ENCODE assay signal across 1 fruit fly cellular context in the genomic region with DNA sequence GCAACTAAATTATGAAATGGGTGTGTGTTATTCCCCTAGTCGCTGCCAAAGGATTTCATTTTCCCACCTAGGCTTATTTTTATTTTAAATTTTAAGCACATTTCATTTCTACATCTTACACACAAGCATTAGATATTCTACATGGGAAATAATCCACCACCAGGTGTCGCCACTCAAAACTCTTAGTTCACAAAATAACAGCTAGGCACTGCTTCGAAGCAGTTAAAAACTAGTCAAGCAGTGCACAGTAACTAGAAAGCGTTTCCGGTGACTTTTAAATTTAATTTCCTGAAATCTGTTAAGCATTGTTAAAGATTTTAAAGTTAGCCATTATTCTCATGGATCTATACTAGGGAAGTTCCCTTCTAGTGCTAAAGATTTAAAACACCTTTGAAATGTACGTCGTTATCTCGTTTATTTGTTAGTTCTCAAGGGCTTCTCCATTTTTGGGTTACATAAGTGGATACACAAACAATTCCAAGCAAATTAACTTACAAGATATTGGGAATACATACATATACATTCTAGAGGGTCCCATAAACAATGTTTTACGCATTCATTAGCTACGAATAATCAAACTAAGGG.
TF ChIP-seq lines count a peak whose summit lies in the region.

No protein-coding gene starts in this region.

TF ChIP-seq in whole organism, embryonic, 481 proteins besides CTCF, POLR2A, EP300 and RAD21 (continued from another document and continues in another):
- no peak for TF ChIP-seq CG1832 (GFP tag; optimal IDR thresholded peaks at IDR 0.05; lab: Kevin White, UChicago)
- no peak for TF ChIP-seq CG8478 (optimal IDR thresholded peaks at IDR 0.05; lab: Kevin White, UChicago)
- TF ChIP-seq CG7987 (GFP tag; optimal IDR thresholded peaks at IDR 0.05; lab: Kevin White, UChicago) = no peak
- peak; percentile 89 for TF ChIP-seq CG9932 (GFP tag; IDR thresholded peaks at IDR 0.05; lab: Robert Waterston, UW)
- TF ChIP-seq CG13296 (GFP tag; optimal IDR thresholded peaks at IDR 0.05; lab: Kevin White, UChicago) = no peak
- TF ChIP-seq Atf-2 (GFP tag; optimal IDR thresholded peaks at IDR 0.05; lab: Kevin White, UChicago) = no peak
- TF ChIP-seq chinmo (GFP tag; IDR thresholded peaks at IDR 0.05; lab: Robert Waterston, UW; ENCODE audit: partially characterized antibody) = no peak
- peak; percentile 58 for TF ChIP-seq Oli (tag; optimal IDR thresholded peaks at IDR 0.05; lab: Kevin White, UChicago)
- peak; percentile 24 for TF ChIP-seq Mes4 (GFP tag; optimal IDR thresholded peaks at IDR 0.05; lab: Kevin White, UChicago)
- peak; percentile 19 for TF ChIP-seq Adf1 (GFP tag; IDR thresholded peaks at IDR 0.05; lab: Robert Waterston, UW)
- no peak for TF ChIP-seq br (optimal IDR thresholded peaks at IDR 0.05; lab: Kevin White, UChicago)
- TF ChIP-seq Hr3 (GFP tag; optimal IDR thresholded peaks at IDR 0.05; lab: Kevin White, UChicago) = peak; percentile 84
- no peak for TF ChIP-seq twi (tag; optimal IDR thresholded peaks at IDR 0.05; lab: Kevin White, UChicago)
- peak; percentile 88 for TF ChIP-seq Side (GFP tag; optimal IDR thresholded peaks at IDR 0.05; lab: Kevin White, UChicago)
- TF ChIP-seq Opbp (GFP tag; IDR thresholded peaks at IDR 0.05; lab: Robert Waterston, UW; ENCODE audit: partially characterized antibody) = peak; percentile 42; the same call in 1 of the 3 replicates
- TF ChIP-seq CG4282 (GFP tag; optimal IDR thresholded peaks at IDR 0.05; lab: Kevin White, UChicago) = peak; percentile 28
- TF ChIP-seq Myb (GFP tag; optimal IDR thresholded peaks at IDR 0.05; lab: Kevin White, UChicago) = peak; percentile 92
- peak; percentile 46 for TF ChIP-seq CG9817 (tag; optimal IDR thresholded peaks at IDR 0.05; lab: Kevin White, UChicago)
- no peak for TF ChIP-seq sqz (GFP tag; optimal IDR thresholded peaks at IDR 0.05; lab: Kevin White, UChicago)
- no peak for TF ChIP-seq bigmax (GFP tag; optimal IDR thresholded peaks at IDR 0.05; lab: Kevin White, UChicago)
- TF ChIP-seq CG13775 (GFP tag; optimal IDR thresholded peaks at IDR 0.05; lab: Kevin White, UChicago) = peak; percentile 64
- TF ChIP-seq wek (GFP tag; optimal IDR thresholded peaks at IDR 0.05; lab: Kevin White, UChicago) = no peak
- TF ChIP-seq klu (GFP tag; IDR thresholded peaks at IDR 0.05; lab: Robert Waterston, UW) = peak; percentile 58; the same call in 1 of the 2 replicates
- TF ChIP-seq Taf1 (GFP tag; IDR thresholded peaks at IDR 0.05; lab: Robert Waterston, UW) = peak; percentile 31; the same call in 1 of the 2 replicates
- peak; percentile 53 for TF ChIP-seq vfl (GFP tag; optimal IDR thresholded peaks at IDR 0.05; lab: Kevin White, UChicago)
- TF ChIP-seq CG8089 (GFP tag; optimal IDR thresholded peaks at IDR 0.05; lab: Kevin White, UChicago) = peak; percentile 96
- TF ChIP-seq CG3065 (GFP tag; optimal IDR thresholded peaks at IDR 0.05; lab: Kevin White, UChicago) = peak; percentile 53
- peak; percentile 49; the same call in 1 of the 3 replicates for TF ChIP-seq jigr1 (GFP tag; IDR thresholded peaks at IDR 0.05; lab: Robert Waterston, UW)
- no peak; the same call in 1 of the 2 replicates for TF ChIP-seq gt (GFP tag; IDR thresholded peaks at IDR 0.05; lab: Robert Waterston, UW)
- peak; percentile 76 for TF ChIP-seq CG32532 (GFP tag; IDR thresholded peaks at IDR 0.05; lab: Robert Waterston, UW)
- peak; percentile 88 for TF ChIP-seq otp (GFP tag; IDR thresholded peaks at IDR 0.05; lab: Robert Waterston, UW)
- TF ChIP-seq chif (GFP tag; optimal IDR thresholded peaks at IDR 0.05; lab: Kevin White, UChicago) = peak; percentile 85 to 95
- TF ChIP-seq CG8765 (GFP tag; IDR thresholded peaks at IDR 0.05; lab: Robert Waterston, UW) = peak; percentile 62; the same call in 1 of the 2 replicates
- TF ChIP-seq stwl (tag; optimal IDR thresholded peaks at IDR 0.05; lab: Kevin White, UChicago) = peak; percentile 80
- TF ChIP-seq so (GFP tag; IDR thresholded peaks at IDR 0.05; lab: Robert Waterston, UW) = peak; percentile 76
- peak; percentile 92 for TF ChIP-seq CG1603 (tag; optimal IDR thresholded peaks at IDR 0.05; lab: Kevin White, UChicago)
- TF ChIP-seq fd102C (GFP tag; optimal IDR thresholded peaks at IDR 0.05; lab: Kevin White, UChicago) = peak; percentile 87
- peak; percentile 56 for TF ChIP-seq Gsc (GFP tag; IDR thresholded peaks at IDR 0.05; lab: Robert Waterston, UW)
- peak; percentile 78 for TF ChIP-seq PHDP (tag; optimal IDR thresholded peaks at IDR 0.05; lab: Kevin White, UChicago)
- TF ChIP-seq ci (GFP tag; IDR thresholded peaks at IDR 0.05; lab: Robert Waterston, UW) = peak; percentile 97
- TF ChIP-seq ftz-f1 (GFP tag; optimal IDR thresholded peaks at IDR 0.05; lab: Kevin White, UChicago) = peak; percentile 54
- peak; percentile 97 for TF ChIP-seq Ets97D (GFP tag; optimal IDR thresholded peaks at IDR 0.05; lab: Kevin White, UChicago)
- TF ChIP-seq CG10209 (GFP tag; optimal IDR thresholded peaks at IDR 0.05; lab: Kevin White, UChicago) = peak; percentile 79
- no peak for TF ChIP-seq Max (GFP tag; optimal IDR thresholded peaks at IDR 0.05; lab: Kevin White, UChicago)
- peak; percentile 45 for TF ChIP-seq yki (optimal IDR thresholded peaks at IDR 0.05; lab: Kevin White, UChicago)
- TF ChIP-seq wor (GFP tag; IDR thresholded peaks at IDR 0.05; lab: Robert Waterston, UW) = 0 out of 2 replicates have a peak, but pooled peaks have one; percentile 16
- TF ChIP-seq CG3838 (GFP tag; optimal IDR thresholded peaks at IDR 0.05; lab: Kevin White, UChicago) = no peak
- no peak; the same call in 1 of the 2 replicates for TF ChIP-seq Ravus (GFP tag; IDR thresholded peaks at IDR 0.05; lab: Robert Waterston, UW)
- TF ChIP-seq CG1602 (GFP tag; optimal IDR thresholded peaks at IDR 0.05; lab: Kevin White, UChicago) = peak; percentile 71
- TF ChIP-seq CG8388 (GFP tag; optimal IDR thresholded peaks at IDR 0.05; lab: Kevin White, UChicago) = peak; percentile 61
- no peak for TF ChIP-seq CG34224 (GFP tag; IDR thresholded peaks at IDR 0.05; lab: Robert Waterston, UW; ENCODE audit: partially characterized antibody)
- peak; percentile 94 for TF ChIP-seq NC2β (GFP tag; optimal IDR thresholded peaks at IDR 0.05; lab: Kevin White, UChicago)
- peak; percentile 77 for TF ChIP-seq CG12391 (tag; optimal IDR thresholded peaks at IDR 0.05; lab: Kevin White, UChicago)
- TF ChIP-seq CG7839 (tag; optimal IDR thresholded peaks at IDR 0.05; lab: Kevin White, UChicago) = no peak
- no peak for TF ChIP-seq CG4820 (GFP tag; optimal IDR thresholded peaks at IDR 0.05; lab: Kevin White, UChicago)
- TF ChIP-seq Dp (GFP tag; optimal IDR thresholded peaks at IDR 0.05; lab: Kevin White, UChicago) = peak; percentile 49
- TF ChIP-seq ap (GFP tag; IDR thresholded peaks at IDR 0.05; lab: Robert Waterston, UW) = peak; percentile 84
- TF ChIP-seq gem (tag; optimal IDR thresholded peaks at IDR 0.05; lab: Kevin White, UChicago) = peak; percentile 73
- TF ChIP-seq al (GFP tag; IDR thresholded peaks at IDR 0.05; lab: Robert Waterston, UW) = peak; percentile 81
- TF ChIP-seq CHES-1-like (GFP tag; optimal IDR thresholded peaks at IDR 0.05; lab: Kevin White, UChicago) = peak; percentile 87
- TF ChIP-seq pita (GFP tag; optimal IDR thresholded peaks at IDR 0.05; lab: Kevin White, UChicago) = peak; percentile 35
- peak; percentile 44 for TF ChIP-seq CG16863 (GFP tag; optimal IDR thresholded peaks at IDR 0.05; lab: Kevin White, UChicago)
- peak; percentile 85; the same call in 1 of the 2 replicates for TF ChIP-seq HLH3B (GFP tag; IDR thresholded peaks at IDR 0.05; lab: Robert Waterston, UW)
- TF ChIP-seq Xrp1 (GFP tag; IDR thresholded peaks at IDR 0.05; lab: Robert Waterston, UW) = 0 out of 2 replicates have a peak, but pooled peaks have one; percentile 23
- peak; percentile 88 for TF ChIP-seq Mrtf (GFP tag; IDR thresholded peaks at IDR 0.05; lab: Robert Waterston, UW)
- TF ChIP-seq HLH54F (GFP tag; optimal IDR thresholded peaks at IDR 0.05; lab: Kevin White, UChicago) = peak; percentile 55
- no peak for TF ChIP-seq sc (optimal IDR thresholded peaks at IDR 0.05; lab: Kevin White, UChicago)
- peak; percentile 81 for TF ChIP-seq sc (GFP tag; optimal IDR thresholded peaks at IDR 0.05; lab: Kevin White, UChicago)
- TF ChIP-seq CG6854 (GFP tag; optimal IDR thresholded peaks at IDR 0.05; lab: Kevin White, UChicago) = no peak
- no peak for TF ChIP-seq Sry-β (GFP tag; optimal IDR thresholded peaks at IDR 0.05; lab: Kevin White, UChicago)
- TF ChIP-seq Med (GFP tag; lab: Kevin White, UChicago) = peak; percentile 78
- TF ChIP-seq Ptx1 (GFP tag; IDR thresholded peaks at IDR 0.05; lab: Robert Waterston, UW) = peak; percentile 85
- no peak for TF ChIP-seq unc-4 (GFP tag; IDR thresholded peaks at IDR 0.05; lab: Robert Waterston, UW; ENCODE audit: partially characterized antibody)
- peak; percentile 90 for TF ChIP-seq CG11085 (GFP tag; IDR thresholded peaks at IDR 0.05; lab: Robert Waterston, UW)
- TF ChIP-seq CG7271 (tag; optimal IDR thresholded peaks at IDR 0.05; lab: Kevin White, UChicago) = peak; percentile 46
- peak; percentile 50 for TF ChIP-seq dmrt11E (tag; optimal IDR thresholded peaks at IDR 0.05; lab: Kevin White, UChicago)
- no peak for TF ChIP-seq CG6254 (GFP tag; optimal IDR thresholded peaks at IDR 0.05; lab: Kevin White, UChicago)
- TF ChIP-seq D19A (tag; optimal IDR thresholded peaks at IDR 0.05; lab: Kevin White, UChicago) = peak; percentile 29
- TF ChIP-seq vnd (GFP tag; IDR thresholded peaks at IDR 0.05; lab: Robert Waterston, UW; ENCODE audit: partially characterized antibody) = no peak
- no peak for TF ChIP-seq bsh (GFP tag; optimal IDR thresholded peaks at IDR 0.05; lab: Kevin White, UChicago)
- no peak for TF ChIP-seq D19B (GFP tag; optimal IDR thresholded peaks at IDR 0.05; lab: Kevin White, UChicago)
- peak; percentile 23 for TF ChIP-seq org-1 (GFP tag; optimal IDR thresholded peaks at IDR 0.05; lab: Kevin White, UChicago)
- no peak for TF ChIP-seq grn (GFP tag; optimal IDR thresholded peaks at IDR 0.05; lab: Kevin White, UChicago)
- peak; percentile 83 for TF ChIP-seq sr (GFP tag; IDR thresholded peaks at IDR 0.05; lab: Robert Waterston, UW)
- TF ChIP-seq Sin3A (optimal IDR thresholded peaks at IDR 0.05; lab: Kevin White, UChicago) = no peak
- no peak for TF ChIP-seq Vsx1 (GFP tag; optimal IDR thresholded peaks at IDR 0.05; lab: Kevin White, UChicago)
- peak; percentile 77 for TF ChIP-seq Aef1 (GFP tag; IDR thresholded peaks at IDR 0.05; lab: Robert Waterston, UW)
- peak; percentile 75 for TF ChIP-seq CG4730 (GFP tag; IDR thresholded peaks at IDR 0.05; lab: Robert Waterston, UW)
- TF ChIP-seq CG2116 (GFP tag; optimal IDR thresholded peaks at IDR 0.05; lab: Kevin White, UChicago) = peak; percentile 38
- no peak for TF ChIP-seq emc (GFP tag; optimal IDR thresholded peaks at IDR 0.05; lab: Kevin White, UChicago)
- TF ChIP-seq Fer1 (GFP tag; optimal IDR thresholded peaks at IDR 0.05; lab: Kevin White, UChicago) = no peak
- TF ChIP-seq CG11695 (GFP tag; IDR thresholded peaks at IDR 0.05; lab: Robert Waterston, UW) = peak; percentile 22; the same call in 1 of the 3 replicates
- TF ChIP-seq az2 (GFP tag; optimal IDR thresholded peaks at IDR 0.05; lab: Kevin White, UChicago) = peak; percentile 67
- TF ChIP-seq CG18764 (GFP tag; optimal IDR thresholded peaks at IDR 0.05; lab: Kevin White, UChicago) = no peak
- peak; percentile 64 for TF ChIP-seq p53 (GFP tag; optimal IDR thresholded peaks at IDR 0.05; lab: Kevin White, UChicago)
- no peak for TF ChIP-seq CG7928 (GFP tag; optimal IDR thresholded peaks at IDR 0.05; lab: Kevin White, UChicago)
- peak; percentile 75 for TF ChIP-seq CG1529 (GFP tag; optimal IDR thresholded peaks at IDR 0.05; lab: Kevin White, UChicago)
- TF ChIP-seq Rfx (GFP tag; IDR thresholded peaks at IDR 0.05; lab: Robert Waterston, UW) = peak; percentile 95
- TF ChIP-seq CG13123 (GFP tag; optimal IDR thresholded peaks at IDR 0.05; lab: Kevin White, UChicago) = peak; percentile 22
- no peak for TF ChIP-seq her (GFP tag; optimal IDR thresholded peaks at IDR 0.05; lab: Kevin White, UChicago)
- TF ChIP-seq inv (GFP tag; IDR thresholded peaks at IDR 0.05; lab: Robert Waterston, UW; ENCODE audit: partially characterized antibody) = no peak
- peak; percentile 74 for TF ChIP-seq CG6272 (GFP tag; IDR thresholded peaks at IDR 0.05; lab: Robert Waterston, UW)
- TF ChIP-seq CG7556 (GFP tag; optimal IDR thresholded peaks at IDR 0.05; lab: Kevin White, UChicago) = no peak
- TF ChIP-seq Hand (GFP tag; optimal IDR thresholded peaks at IDR 0.05; lab: Kevin White, UChicago) = no peak
- TF ChIP-seq phol (tag; optimal IDR thresholded peaks at IDR 0.05; lab: Kevin White, UChicago) = peak; percentile 40
- no peak for TF ChIP-seq Sox102F (GFP tag; optimal IDR thresholded peaks at IDR 0.05; lab: Kevin White, UChicago)
- peak; percentile 58 for TF ChIP-seq NfI (GFP tag; optimal IDR thresholded peaks at IDR 0.05; lab: Kevin White, UChicago)
- no peak for TF ChIP-seq prd (optimal IDR thresholded peaks at IDR 0.05; lab: Kevin White, UChicago)
- peak; percentile 59; the same call in 1 of the 3 replicates for TF ChIP-seq prd (GFP tag; IDR thresholded peaks at IDR 0.05; lab: Robert Waterston, UW)
- TF ChIP-seq onecut (GFP tag; IDR thresholded peaks at IDR 0.05; lab: Robert Waterston, UW) = peak; percentile 75
- peak; percentile 66 for TF ChIP-seq CG12236 (GFP tag; optimal IDR thresholded peaks at IDR 0.05; lab: Kevin White, UChicago)
- peak; percentile 91 for TF ChIP-seq HmgZ (tag; optimal IDR thresholded peaks at IDR 0.05; lab: Kevin White, UChicago)
- peak; percentile 69 for TF ChIP-seq CG12219 (GFP tag; optimal IDR thresholded peaks at IDR 0.05; lab: Kevin White, UChicago)
- TF ChIP-seq Hsf (GFP tag; optimal IDR thresholded peaks at IDR 0.05; lab: Kevin White, UChicago) = peak; percentile 0
- no peak for TF ChIP-seq fru (optimal IDR thresholded peaks at IDR 0.05; lab: Kevin White, UChicago)
- TF ChIP-seq hkb (optimal IDR thresholded peaks at IDR 0.05; lab: Kevin White, UChicago) = peak; percentile 35
- TF ChIP-seq hkb (GFP tag; IDR thresholded peaks at IDR 0.05; lab: Robert Waterston, UW) = peak; percentile 70
- 0 out of 2 replicates have a peak, but pooled peaks have one; percentile 47 for TF ChIP-seq CG10321 (GFP tag; IDR thresholded peaks at IDR 0.05; lab: Robert Waterston, UW)
- TF ChIP-seq CG2129 (GFP tag; IDR thresholded peaks at IDR 0.05; lab: Robert Waterston, UW; ENCODE audit: partially characterized antibody) = no peak
- TF ChIP-seq CG11456 (GFP tag; IDR thresholded peaks at IDR 0.05; lab: Robert Waterston, UW) = peak; percentile 97
- TF ChIP-seq Dek (tag; optimal IDR thresholded peaks at IDR 0.05; lab: Kevin White, UChicago) = peak; percentile 75
- TF ChIP-seq run (tag; optimal IDR thresholded peaks at IDR 0.05; lab: Kevin White, UChicago) = peak; percentile 34
- no peak for TF ChIP-seq bab2 (GFP tag; optimal IDR thresholded peaks at IDR 0.05; lab: Kevin White, UChicago)
- TF ChIP-seq CG6765 (GFP tag; optimal IDR thresholded peaks at IDR 0.05; lab: Kevin White, UChicago) = no peak
